Worm (Caenorhabditis elegans) whole organism, late embryonic: ENCODE data around the gene R12B2.2.

Experiments
- C08G9.2 ChIP-seq: sonication (generic microtip); optimal IDR thresholded peaks from 2 replicates; lab custom pipeline; 2016; ENCODE audit warnings: mild to moderate bottlenecking, missing genetic modification characterization, moderate library complexity, missing compliant biosample characterization
- C38D4.7 ChIP-seq: fragments of 200-800 bp; sonication (Bioruptor generic); optimal IDR thresholded peaks from 2 replicates; lab custom pipeline; 2018; ENCODE audit warnings: mild to moderate bottlenecking, missing genetic modification characterization, moderate library complexity, missing compliant biosample characterization
- F13H6.1 ChIP-seq: sonication (generic microtip); optimal IDR thresholded peaks from 2 replicates; lab custom pipeline; 2016; ENCODE audit warnings: missing genetic modification characterization, missing compliant biosample characterization
- K02D7.2 ChIP-seq: sonication (generic microtip); optimal IDR thresholded peaks from 2 replicates; lab custom pipeline; 2017; ENCODE audit warnings: mild to moderate bottlenecking, missing genetic modification characterization, missing compliant biosample characterization
- K09A11.1 ChIP-seq: sonication (generic microtip); optimal IDR thresholded peaks from 2 replicates; lab custom pipeline; 2017; ENCODE audit warnings: antibody characterized with exemption, mild to moderate bottlenecking, missing genetic modification characterization, missing compliant biosample characterization; ENCODE audit not compliant: insufficient read depth
- Y22D7AL.16 ChIP-seq: sonication (generic microtip); optimal IDR thresholded peaks from 2 replicates; lab custom pipeline; 2016; ENCODE audit warnings: missing genetic modification characterization, missing compliant biosample characterization
- ahr-1 ChIP-seq: sonication (generic microtip); optimal IDR thresholded peaks from 2 replicates; lab custom pipeline; 2016; ENCODE audit warnings: missing genetic modification characterization, missing compliant biosample characterization
- ama-1 ChIP-seq: fragments of 150-350 bp; optimal IDR thresholded peaks from 2 replicates; lab custom pipeline; 2014
- ceh-18 ChIP-seq: sonication (generic microtip); optimal IDR thresholded peaks from 2 replicates; lab custom pipeline; 2016; ENCODE audit warnings: missing genetic modification characterization, missing compliant biosample characterization
- ceh-19 ChIP-seq: fragments of 200-800 bp; sonication (Bioruptor generic); optimal IDR thresholded peaks from 2 replicates; lab custom pipeline; 2018; ENCODE audit warnings: mild to moderate bottlenecking, missing genetic modification characterization, missing compliant biosample characterization
- ceh-2 ChIP-seq: sonication (generic microtip); optimal IDR thresholded peaks from 2 replicates; lab custom pipeline; 2016; ENCODE audit warnings: missing genotype, missing genetic modification characterization, missing compliant biosample characterization
- ceh-24 ChIP-seq: sonication (generic microtip); optimal IDR thresholded peaks from 2 replicates; lab custom pipeline; 2016; ENCODE audit warnings: mild to moderate bottlenecking, missing genetic modification characterization, missing compliant biosample characterization
- ceh-30 ChIP-seq: fragments of 150-350 bp; optimal IDR thresholded peaks from 2 replicates; lab custom pipeline; 2014; ENCODE audit warnings: missing biosample characterization, missing genetic modification characterization
- ceh-31 ChIP-seq: sonication (generic microtip); optimal IDR thresholded peaks from 2 replicates; lab custom pipeline; 2016; ENCODE audit warnings: missing genetic modification characterization, missing compliant biosample characterization
- ceh-34 ChIP-seq: sonication (generic microtip); optimal IDR thresholded peaks from 2 replicates; lab custom pipeline; 2016; ENCODE audit warnings: mild to moderate bottlenecking, missing genetic modification characterization, missing compliant biosample characterization
- ceh-45 ChIP-seq: fragments of 200-800 bp; sonication (Bioruptor generic); IDR thresholded peaks from 2 replicates; pipeline ENCODE4 v1.3.6; 2022; ENCODE audit warnings: missing genetic modification reagents, missing genetic modification characterization, missing compliant biosample characterization
- ceh-48 ChIP-seq: sonication (generic microtip); optimal IDR thresholded peaks from 2 replicates; lab custom pipeline; 2016; ENCODE audit warnings: missing genetic modification characterization, inconsistent platforms, missing compliant biosample characterization
- ceh-6 ChIP-seq: fragments of 200-800 bp; sonication (Bioruptor generic); optimal IDR thresholded peaks from 2 replicates; lab custom pipeline; 2018; ENCODE audit warnings: mild to moderate bottlenecking, missing genetic modification characterization, missing compliant biosample characterization
- ceh-9 ChIP-seq: sonication (generic microtip); optimal IDR thresholded peaks from 2 replicates; lab custom pipeline; 2016; ENCODE audit warnings: mild to moderate bottlenecking, missing genetic modification characterization, inconsistent platforms, missing compliant biosample characterization
- elt-2 ChIP-seq: sonication (generic microtip); optimal IDR thresholded peaks from 2 replicates; lab custom pipeline; 2016; ENCODE audit warnings: missing genetic modification reagents, missing genetic modification characterization, missing compliant biosample characterization
- elt-4 ChIP-seq: sonication (generic microtip); optimal IDR thresholded peaks from 2 replicates; lab custom pipeline; 2016; ENCODE audit warnings: missing genetic modification characterization, missing compliant biosample characterization
- ets-4 ChIP-seq: sonication (generic microtip); optimal IDR thresholded peaks from 2 replicates; lab custom pipeline; 2016; ENCODE audit warnings: missing genetic modification characterization, missing compliant biosample characterization
- fax-1 ChIP-seq: sonication (generic microtip); optimal IDR thresholded peaks from 2 replicates; lab custom pipeline; 2016; ENCODE audit warnings: missing genotype, missing genetic modification characterization, missing compliant biosample characterization
- fkh-10 ChIP-seq: fragments of 150-350 bp; optimal IDR thresholded peaks from 2 replicates; lab custom pipeline; 2014; ENCODE audit warnings: missing biosample characterization, missing genetic modification reagents, missing genetic modification characterization
- gmeb-2 ChIP-seq: sonication (generic microtip); optimal IDR thresholded peaks from 2 replicates; lab custom pipeline; 2016; ENCODE audit warnings: missing genetic modification characterization, inconsistent platforms, missing compliant biosample characterization
- hlh-13 ChIP-seq: fragments of 200-800 bp; sonication (Bioruptor generic); optimal IDR thresholded peaks from 2 replicates; lab custom pipeline; 2018; ENCODE audit warnings: mild to moderate bottlenecking, missing genetic modification characterization, missing compliant biosample characterization
- hlh-15 ChIP-seq: sonication (generic microtip); optimal IDR thresholded peaks from 2 replicates; lab custom pipeline; 2016; ENCODE audit warnings: missing genetic modification characterization, missing compliant biosample characterization
- hlh-30 ChIP-seq: sonication (generic microtip); optimal IDR thresholded peaks from 2 replicates; lab custom pipeline; 2017; ENCODE audit warnings: antibody characterized with exemption, missing genetic modification characterization, missing compliant biosample characterization; ENCODE audit not compliant: insufficient read depth
- hlh-6 ChIP-seq: sonication (generic microtip); optimal IDR thresholded peaks from 2 replicates; lab custom pipeline; 2016; ENCODE audit warnings: missing genotype, missing genetic modification characterization, missing compliant biosample characterization
- hlh-8 ChIP-seq: sonication (generic microtip); optimal IDR thresholded peaks from 2 replicates; lab custom pipeline; 2016; ENCODE audit warnings: missing genotype, missing genetic modification characterization, missing compliant biosample characterization
- lim-6 ChIP-seq: sonication (generic microtip); optimal IDR thresholded peaks from 2 replicates; lab custom pipeline; 2016; ENCODE audit warnings: missing genetic modification characterization, missing compliant biosample characterization
- lin-11 ChIP-seq: fragments of 200-800 bp; sonication (Bioruptor generic); optimal IDR thresholded peaks from 2 replicates; lab custom pipeline; 2018; ENCODE audit warnings: mild to moderate bottlenecking, missing genetic modification characterization, missing compliant biosample characterization
- mec-3 ChIP-seq: sonication (generic microtip); optimal IDR thresholded peaks from 2 replicates; lab custom pipeline; 2016; ENCODE audit warnings: borderline replicate concordance, missing genetic modification characterization, missing compliant biosample characterization
- nfya-1 ChIP-seq: sonication (generic microtip); optimal IDR thresholded peaks from 2 replicates; lab custom pipeline; 2017; ENCODE audit warnings: missing genetic modification characterization, mild to moderate bottlenecking, missing compliant biosample characterization, antibody characterized with exemption, moderate library complexity
- nhr-11 ChIP-seq: fragments of 150-350 bp; optimal IDR thresholded peaks from 2 replicates; lab custom pipeline; 2014; ENCODE audit warnings: missing biosample characterization, missing genetic modification characterization
- npax-4 ChIP-seq: sonication (generic microtip); optimal IDR thresholded peaks from 2 replicates; lab custom pipeline; 2016; ENCODE audit warnings: missing genetic modification characterization, missing compliant biosample characterization
- odd-2 ChIP-seq: sonication (generic microtip); optimal IDR thresholded peaks from 2 replicates; lab custom pipeline; 2017; ENCODE audit warnings: antibody characterized with exemption, mild to moderate bottlenecking, missing genetic modification characterization, missing compliant biosample characterization
- pag-3 ChIP-seq: sonication (generic microtip); optimal IDR thresholded peaks from 2 replicates; lab custom pipeline; 2016; ENCODE audit warnings: missing compliant biosample characterization, missing genetic modification characterization, borderline replicate concordance
- pat-9 ChIP-seq: fragments of 200-800 bp; sonication (Bioruptor generic); optimal IDR thresholded peaks from 2 replicates; lab custom pipeline; 2018; ENCODE audit warnings: mild to moderate bottlenecking, missing genetic modification characterization, moderate library complexity, missing compliant biosample characterization
- pax-1 ChIP-seq: fragments of 150-350 bp; optimal IDR thresholded peaks from 2 replicates; lab custom pipeline; 2014; ENCODE audit warnings: missing biosample characterization, missing genetic modification characterization
- pqm-1 ChIP-seq: sonication (generic microtip); optimal IDR thresholded peaks from 2 replicates; lab custom pipeline; 2016; ENCODE audit warnings: missing genetic modification characterization, missing compliant biosample characterization
- pros-1 ChIP-seq: fragments of 150-350 bp; optimal IDR thresholded peaks from 2 replicates; lab custom pipeline; 2014; ENCODE audit warnings: missing biosample characterization, missing genetic modification reagents, missing genetic modification characterization
- ref-2 ChIP-seq: sonication (generic microtip); optimal IDR thresholded peaks from 2 replicates; lab custom pipeline; 2016; ENCODE audit warnings: missing genetic modification characterization, missing compliant biosample characterization
- sox-2 ChIP-seq: fragments of 200-800 bp; sonication (Bioruptor generic); IDR thresholded peaks from 2 replicates; pipeline ENCODE4 v1.3.6; 2022; ENCODE audit warnings: missing genetic modification reagents, missing genetic modification characterization, missing compliant biosample characterization
- sox-4 ChIP-seq: sonication (generic microtip); optimal IDR thresholded peaks from 2 replicates; lab custom pipeline; 2017; ENCODE audit warnings: mild to moderate bottlenecking, missing genetic modification characterization, inconsistent platforms, missing compliant biosample characterization
- syd-9 ChIP-seq: sonication (generic microtip); optimal IDR thresholded peaks from 2 replicates; lab custom pipeline; 2016; ENCODE audit warnings: mild to moderate bottlenecking, missing genetic modification characterization, moderate library complexity, missing compliant biosample characterization
- tbx-2 ChIP-seq: sonication (generic microtip); optimal IDR thresholded peaks from 2 replicates; lab custom pipeline; 2016; ENCODE audit warnings: missing genetic modification characterization, missing compliant biosample characterization
- tbx-7 ChIP-seq: sonication (generic microtip); optimal IDR thresholded peaks from 2 replicates; lab custom pipeline; 2016; ENCODE audit warnings: missing genotype, missing genetic modification characterization, missing compliant biosample characterization
- ttx-3 ChIP-seq: sonication (generic microtip); optimal IDR thresholded peaks from 2 replicates; lab custom pipeline; 2016; ENCODE audit warnings: missing genetic modification reagents, missing genetic modification characterization, missing compliant biosample characterization
- unc-3 ChIP-seq, 2 experiments: fragments of 200-800 bp in 1 of 2; sonication (Bioruptor generic) in 1 of 2; sonication (generic microtip) in 1 of 2; conservative IDR thresholded peaks in 1 of 2; optimal IDR thresholded peaks in 1 of 2; 2 replicates each; pipeline versions ENCODE4 v1.3.6 to Lab custom; 2016 to 2022; ENCODE audit warnings: missing compliant biosample characterization in 2 of 2, missing genetic modification characterization in 2 of 2, missing genetic modification reagents in 1 of 2
- unc-55 ChIP-seq: sonication (generic microtip); optimal IDR thresholded peaks from 2 replicates; lab custom pipeline; 2017; ENCODE audit warnings: missing biosample characterization, missing genetic modification reagents, missing genetic modification characterization
- unc-86 ChIP-seq: sonication (generic microtip); optimal IDR thresholded peaks from 2 replicates; lab custom pipeline; 2016; ENCODE audit warnings: missing genetic modification characterization, missing compliant biosample characterization
- zip-5 ChIP-seq: sonication (generic microtip); optimal IDR thresholded peaks from 2 replicates; lab custom pipeline; 2016; ENCODE audit warnings: missing genetic modification characterization, missing compliant biosample characterization
- ztf-16 ChIP-seq: sonication (generic microtip); optimal IDR thresholded peaks from 2 replicates; lab custom pipeline; 2017; ENCODE audit warnings: missing genetic modification characterization, missing compliant biosample characterization

Gene R12B2.2

DNA sequence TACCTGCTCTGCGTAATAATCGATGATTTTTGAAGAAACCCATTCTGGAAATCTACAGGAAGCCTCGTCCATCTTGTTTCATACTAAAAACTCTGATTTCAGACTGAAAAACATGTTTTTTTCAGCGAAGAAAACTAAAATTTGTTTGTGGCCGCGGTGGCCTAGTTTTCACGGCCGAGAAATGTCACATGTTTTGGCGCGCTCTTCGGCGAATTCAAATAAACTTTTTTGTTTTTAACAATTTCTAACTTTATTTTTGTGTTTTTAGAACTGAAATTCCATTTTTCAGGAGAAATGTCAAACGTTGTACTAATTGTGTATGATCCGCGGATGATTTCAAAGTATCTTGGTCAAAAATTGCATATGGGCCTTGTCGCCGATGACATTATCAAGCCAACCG lies 3.8 kb upstream of the R12B2.2 start, which contains the start of the genes polq-1 and him-10:
TSS of gene polq-1 (minus strand) at position 190 of the 400 bp plus-strand sequence.
TSS of gene him-10 (plus strand) at position 290 of the 400 bp plus-strand sequence.
- no peak for TF ChIP-seq elt-4 (tag; lab: Kevin White, UChicago)
- no peak for TF ChIP-seq ref-2 (tag; lab: Kevin White, UChicago)
- no peak for TF ChIP-seq gmeb-2
- no peak for TF ChIP-seq hlh-6 (tag; lab: Kevin White, UChicago)
- no peak for TF ChIP-seq syd-9 (tag; lab: Kevin White, UChicago)
- TF ChIP-seq nhr-11 (tag; lab: Kevin White, UChicago), result no peak
- no peak for TF ChIP-seq fax-1 (tag; lab: Kevin White, UChicago)
- TF ChIP-seq elt-2, result no peak
- TF ChIP-seq ceh-19 (GFP tag; lab: Kevin White, UChicago), result no peak
- TF ChIP-seq nfya-1 (tag; lab: Kevin White, UChicago), result no peak
- no peak for TF ChIP-seq ztf-16 (tag; lab: Kevin White, UChicago)
- no peak for TF ChIP-seq ceh-18
- no peak for TF ChIP-seq unc-3 (GFP tag; conservative IDR thresholded peaks at IDR 0.05; lab: Robert Waterston, UW)
- TF ChIP-seq unc-3 (tag; optimal IDR thresholded peaks at IDR 0.05; lab: Kevin White, UChicago), result no peak
- no peak for TF ChIP-seq pqm-1 (tag; lab: Kevin White, UChicago)
- TF ChIP-seq ttx-3 (tag; lab: Kevin White, UChicago), result no peak
- no peak for TF ChIP-seq ahr-1
- no peak for TF ChIP-seq F13H6.1
- TF ChIP-seq unc-55 (GFP tag; lab: Kevin White, UChicago), result no peak
- TF ChIP-seq hlh-30 (tag; lab: Kevin White, UChicago), result peak; percentile 57
- TF ChIP-seq fkh-10 (GFP tag; lab: Kevin White, UChicago), result no peak
- no peak for TF ChIP-seq ceh-45
- TF ChIP-seq K09A11.1 (tag; lab: Kevin White, UChicago), result no peak
- no peak for TF ChIP-seq ceh-34 (tag; lab: Kevin White, UChicago)
- TF ChIP-seq ets-4, result peak; percentile 73
- TF ChIP-seq lim-6 (tag; lab: Kevin White, UChicago), result no peak
- no peak for TF ChIP-seq hlh-15 (tag; lab: Kevin White, UChicago)
- TF ChIP-seq pros-1, result no peak
- peak; percentile 33 for TF ChIP-seq ceh-2
- no peak for TF ChIP-seq unc-86 (tag; lab: Kevin White, UChicago)
- no peak for TF ChIP-seq K02D7.2
- TF ChIP-seq sox-2 (GFP tag; lab: Robert Waterston, UW), result no peak
- TF ChIP-seq lin-11 (tag; lab: Kevin White, UChicago), result no peak
- no peak for TF ChIP-seq odd-2
- no peak for TF ChIP-seq Y22D7AL.16 (tag; lab: Kevin White, UChicago)
- TF ChIP-seq mec-3 (tag; lab: Kevin White, UChicago), result no peak
- no peak for TF ChIP-seq ama-1 (lab: Kevin White, UChicago)
- no peak for TF ChIP-seq ceh-30
- TF ChIP-seq pag-3 (tag; lab: Kevin White, UChicago), result no peak
- TF ChIP-seq C08G9.2 (tag; lab: Kevin White, UChicago), result peak; percentile 55
- TF ChIP-seq tbx-2 (tag; lab: Kevin White, UChicago), result peak; percentile 50
- TF ChIP-seq sox-4 (tag; lab: Kevin White, UChicago), result no peak
- TF ChIP-seq tbx-7, result peak; percentile 65
- TF ChIP-seq ceh-9 (tag; lab: Kevin White, UChicago), result no peak
- peak; percentile 43 for TF ChIP-seq ceh-31
- no peak for TF ChIP-seq ceh-48 (tag; lab: Kevin White, UChicago)
- TF ChIP-seq ceh-24 (tag; lab: Kevin White, UChicago), result no peak
- no peak for TF ChIP-seq npax-4
- no peak for TF ChIP-seq pax-1 (tag; lab: Kevin White, UChicago)
- TF ChIP-seq hlh-8 (tag; lab: Kevin White, UChicago), result no peak
- TF ChIP-seq zip-5 (tag; lab: Kevin White, UChicago), result peak; percentile 9
- TF ChIP-seq hlh-13 (GFP tag; lab: Kevin White, UChicago), result no peak
- no peak for TF ChIP-seq C38D4.7 (GFP tag; lab: Kevin White, UChicago)
- TF ChIP-seq ceh-6 (GFP tag; lab: Kevin White, UChicago), result no peak
- no peak for TF ChIP-seq pat-9 (tag; lab: Kevin White, UChicago)
